Fruit fly (Drosophila melanogaster): ENCODE data around the gene Skp2.

DNA sequence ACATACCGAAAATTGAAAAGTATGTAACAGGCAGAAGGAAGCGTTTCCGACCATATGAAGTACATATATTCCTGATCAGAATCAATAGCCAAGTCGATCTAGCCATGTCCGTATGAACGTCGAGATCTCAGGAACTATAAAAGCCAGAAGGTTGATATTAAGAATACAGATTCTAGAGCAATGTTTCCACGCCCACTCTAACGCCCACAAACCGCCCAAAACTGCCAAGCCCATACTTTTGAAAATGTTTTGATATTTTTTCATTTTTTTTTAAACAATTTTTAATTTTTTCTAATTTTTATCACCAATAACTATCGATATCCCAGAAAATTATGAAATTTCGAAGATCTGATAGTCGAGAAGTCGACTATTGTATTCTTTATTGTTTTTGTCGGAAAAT, 24.5 kb upstream of the Skp2 start:
- TF ChIP-seq Met (GFP tag; optimal IDR thresholded peaks at IDR 0.05) (no peak), CG3919 (GFP tag; optimal IDR thresholded peaks at IDR 0.05) (no peak), CG8119 (GFP tag; IDR thresholded peaks at IDR 0.05) (no peak), spab (GFP tag; optimal IDR thresholded peaks at IDR 0.05) (no peak), fkh (GFP tag; optimal IDR thresholded peaks at IDR 0.05) (no peak), cyc (GFP tag; optimal IDR thresholded peaks at IDR 0.05) (no peak), CG32006 (GFP tag; optimal IDR thresholded peaks at IDR 0.05) (no peak)

Data from whole organism, prepupa.